Fruit fly (Drosophila melanogaster): Measurements from ENCODE around the gene vls.

DNA sequence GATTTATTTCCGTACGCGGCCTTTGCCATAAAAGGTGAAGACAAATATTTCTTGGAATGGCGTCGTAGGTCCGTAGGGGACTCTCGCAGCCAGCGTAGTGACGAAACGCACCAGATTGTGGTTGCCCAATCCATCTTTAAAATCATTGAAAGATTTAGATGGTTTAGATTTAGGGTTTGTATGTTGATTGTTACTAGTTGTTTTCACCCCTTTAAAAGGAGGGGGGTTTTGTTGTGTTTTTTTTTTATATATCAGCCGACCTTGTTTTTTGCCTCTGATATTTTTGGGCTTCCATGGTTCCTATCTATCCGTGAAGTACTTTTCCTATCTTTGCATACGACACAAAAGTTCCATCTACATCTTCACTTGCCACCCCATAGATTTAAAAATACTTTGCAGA is 13.4 kb upstream of the vls start:
- no peak for TF ChIP-seq CG15336 (GFP tag; IDR thresholded peaks at IDR 0.05)
- TF ChIP-seq topi (GFP tag; optimal IDR thresholded peaks at IDR 0.05), result no peak
- TF ChIP-seq CG10631 (GFP tag; optimal IDR thresholded peaks at IDR 0.05), result no peak
- TF ChIP-seq CG34406 (GFP tag; optimal IDR thresholded peaks at IDR 0.05), result no peak
- no peak for TF ChIP-seq Sox102F (GFP tag; optimal IDR thresholded peaks at IDR 0.05)
- no peak for TF ChIP-seq Ets96B (tag; optimal IDR thresholded peaks at IDR 0.05)
- no peak for TF ChIP-seq CG6808 (GFP tag; optimal IDR thresholded peaks at IDR 0.05)
- no peak for TF ChIP-seq ss (GFP tag; optimal IDR thresholded peaks at IDR 0.05)
- no peak for TF ChIP-seq CG6854 (GFP tag; optimal IDR thresholded peaks at IDR 0.05)
- no peak for TF ChIP-seq fd85E (GFP tag; optimal IDR thresholded peaks at IDR 0.05)
- TF ChIP-seq Eip93F (GFP tag; optimal IDR thresholded peaks at IDR 0.05), result no peak
- peak; percentile 42 for TF ChIP-seq lz (GFP tag; optimal IDR thresholded peaks at IDR 0.05)
- TF ChIP-seq CG6792 (GFP tag; optimal IDR thresholded peaks at IDR 0.05), result no peak
